Worm (Caenorhabditis elegans): ENCODE measurements around the gene nasp-1.

DNA sequence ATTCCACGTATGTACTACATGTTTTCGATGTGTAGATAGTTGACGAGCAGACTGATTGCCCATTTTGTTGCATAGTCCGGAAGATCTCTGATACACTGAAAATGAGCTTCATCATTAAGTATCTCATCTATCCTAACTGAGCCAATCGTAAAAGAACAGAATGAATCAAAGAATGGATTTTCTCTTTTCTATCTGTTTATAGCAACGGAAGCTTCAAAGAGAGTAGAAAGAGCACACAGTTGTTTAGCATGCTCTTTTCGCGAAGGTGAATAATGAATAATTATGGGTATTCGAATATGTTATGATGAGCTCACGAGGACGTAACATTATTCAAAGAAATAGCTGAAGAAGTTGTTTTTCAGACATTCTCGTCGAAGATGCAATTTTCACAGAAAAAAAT, 4.7 kb downstream of the nasp-1 start, which contains the start of gene glb-4:
- TF ChIP-seq attf-5 (GFP tag; optimal IDR thresholded peaks at IDR 0.05) (no peak), pbrm-1 (GFP tag; IDR thresholded peaks at IDR 0.05) (no peak), tbp1 (GFP tag; optimal IDR thresholded peaks at IDR 0.05) (no peak), F10E7.11 (tag; optimal IDR thresholded peaks at IDR 0.05) (no peak), lin-35 (GFP tag; optimal IDR thresholded peaks at IDR 0.05) (no peak), bed-2 (GFP tag; IDR thresholded peaks at IDR 0.05) (no peak), aptf-3 (GFP tag; IDR thresholded peaks at IDR 0.05) (no peak), rec-8 (tag; optimal IDR thresholded peaks at IDR 0.05) (no peak), tbx-9 (tag; optimal IDR thresholded peaks at IDR 0.05; ENCODE audit: borderline replicate concordance) (no peak), Y95B8A.8 (GFP tag; IDR thresholded peaks at IDR 0.05) (no peak), hrde-1 (tag; optimal IDR thresholded peaks at IDR 0.05; ENCODE audit: borderline replicate concordance) (no peak), ets-4 (GFP tag; optimal IDR thresholded peaks at IDR 0.05) (no peak), F23B12.7 (tag; optimal IDR thresholded peaks at IDR 0.05; ENCODE audit: insufficient read depth) (no peak), ceh-79 (tag; optimal IDR thresholded peaks at IDR 0.05) (no peak)
